Fruit fly (Drosophila melanogaster) whole organism, wandering third instar larva: ENCODE results near the gene CG31038.
A peak's percentile ranks its signal among the peaks of the same experiment; 100 is the strongest.

Source experiments
- Abd-B ChIP-seq: fragments of >200 bp; optimal IDR thresholded peaks from 2 replicates; lab custom pipeline; 2017; ENCODE audit warnings: missing biosample characterization, missing genetic modification characterization
- CG32264 ChIP-seq: fragments of 200-800 bp; sonication (Bioruptor generic); optimal IDR thresholded peaks from 2 replicates; lab custom pipeline; 2016; ENCODE audit warnings: missing biosample characterization, missing genetic modification characterization
- CG9705 ChIP-seq: fragments of 200-800 bp; sonication (Bioruptor generic); optimal IDR thresholded peaks from 2 replicates; lab custom pipeline; 2018; ENCODE audit warnings: missing biosample characterization, mild to moderate bottlenecking, missing genetic modification characterization
- CrebA ChIP-seq: fragments of 200-800 bp; sonication (Bioruptor generic); optimal IDR thresholded peaks from 2 replicates; lab custom pipeline; 2016; ENCODE audit warnings: missing biosample characterization, mild to moderate bottlenecking, missing genetic modification characterization, borderline replicate concordance
- Dfd ChIP-seq: fragments of >200 bp; optimal IDR thresholded peaks from 2 replicates; lab custom pipeline; 2017; ENCODE audit warnings: missing biosample characterization, missing genetic modification characterization
- Dif ChIP-seq: fragments of 200-275, 200-300 bp; sonication (Bioruptor generic); optimal IDR thresholded peaks from 2 replicates; lab custom pipeline; 2018; ENCODE audit warnings: missing biosample characterization, missing genetic modification characterization; ENCODE audit not compliant: partially characterized antibody
- GATAd ChIP-seq: sonication (Bioruptor generic); optimal IDR thresholded peaks from 2 replicates; lab custom pipeline; 2016; ENCODE audit warnings: missing biosample characterization, missing genetic modification characterization
- HLH106 ChIP-seq: fragments of 200-800 bp; optimal IDR thresholded peaks from 3 replicates; lab custom pipeline; 2019; ENCODE audit warnings: missing biosample characterization, mild to moderate bottlenecking, missing genetic modification characterization, moderate library complexity
- Hnf4 ChIP-seq: fragments of 200-800 bp; sonication (Bioruptor generic); optimal IDR thresholded peaks from 2 replicates; lab custom pipeline; 2016; ENCODE audit warnings: missing biosample characterization, mild to moderate bottlenecking, missing genetic modification characterization
- Hr78 ChIP-seq: fragments of >200 bp; optimal IDR thresholded peaks from 2 replicates; lab custom pipeline; 2017; ENCODE audit warnings: missing biosample characterization, missing genetic modification characterization
- Hr83 ChIP-seq: fragments of 200-300 bp; sonication (Bioruptor generic); optimal IDR thresholded peaks from 2 replicates; lab custom pipeline; 2016; ENCODE audit warnings: missing biosample characterization, mild to moderate bottlenecking, missing genetic modification characterization, moderate library complexity; ENCODE audit not compliant: poor library complexity, severe bottlenecking
- Jra ChIP-seq: sonication (Bioruptor generic); optimal IDR thresholded peaks from 2 replicates; lab custom pipeline; 2016; ENCODE audit warnings: missing biosample characterization, missing genetic modification characterization
- Mio ChIP-seq: sonication (Bioruptor generic); optimal IDR thresholded peaks from 2 replicates; lab custom pipeline; 2016; ENCODE audit warnings: missing biosample characterization, missing genetic modification characterization
- Myc ChIP-seq: fragments of >200 bp; optimal IDR thresholded peaks from 2 replicates; lab custom pipeline; 2017
- N ChIP-seq: fragments of >200 bp; optimal IDR thresholded peaks from 2 replicates; lab custom pipeline; 2018; ENCODE audit warnings: missing biosample characterization, missing external identifiers, missing genetic modification characterization
- OdsH ChIP-seq: fragments of 200-800 bp; sonication (Bioruptor generic); optimal IDR thresholded peaks from 2 replicates; lab custom pipeline; 2016; ENCODE audit warnings: missing biosample characterization, mild to moderate bottlenecking, missing genetic modification characterization
- Rel ChIP-seq, 2 experiments: fragments of 200-800 bp; sonication (Bioruptor generic) in 1 of 2; optimal IDR thresholded peaks; 2 replicates in 1 of 2; 3 replicates in 1 of 2; lab custom pipeline; 2016 to 2019; ENCODE audit warnings: mild to moderate bottlenecking in 2 of 2, missing biosample characterization in 2 of 2, missing genetic modification characterization in 2 of 2, moderate library complexity in 1 of 2
- Sp1 ChIP-seq: fragments of 200-800 bp; sonication (Bioruptor generic); optimal IDR thresholded peaks from 3 replicates; lab custom pipeline; 2019; ENCODE audit warnings: missing biosample characterization, mild to moderate bottlenecking, missing genetic modification characterization, moderate library complexity
- Vsx2 ChIP-seq: fragments of 200-300, 225-300 bp; sonication (Bioruptor generic); optimal IDR thresholded peaks from 2 replicates; lab custom pipeline; 2018; ENCODE audit warnings: missing biosample characterization, missing genetic modification characterization; ENCODE audit not compliant: partially characterized antibody
- br ChIP-seq: fragments of 200-800 bp; sonication (Bioruptor generic); optimal IDR thresholded peaks from 2 replicates; lab custom pipeline; 2016; ENCODE audit warnings: missing biosample characterization, missing genetic modification characterization
- brk ChIP-seq: fragments of 200-800 bp; sonication (Bioruptor generic); optimal IDR thresholded peaks from 2 replicates; lab custom pipeline; 2016; ENCODE audit warnings: missing biosample characterization, mild to moderate bottlenecking, missing genetic modification characterization
- dl ChIP-seq, 2 experiments: fragments of 175-275, 200-275 bp in 1 of 2; fragments of 200-275 bp in 1 of 2; sonication (Bioruptor generic); optimal IDR thresholded peaks; lab custom pipeline; 2018; ENCODE audit warnings: mild to moderate bottlenecking in 2 of 2, missing biosample characterization in 2 of 2, missing genetic modification characterization in 2 of 2, moderate library complexity in 2 of 2; ENCODE audit not compliant: partially characterized antibody in 2 of 2, insufficient read depth in 1 of 2
- dmrt93B ChIP-seq: fragments of 200-800 bp; sonication (Bioruptor generic); optimal IDR thresholded peaks from 2 replicates; lab custom pipeline; 2018; ENCODE audit warnings: missing biosample characterization, mild to moderate bottlenecking, missing genetic modification characterization
- dsf ChIP-seq: sonication (Bioruptor generic); optimal IDR thresholded peaks from 2 replicates; lab custom pipeline; 2016; ENCODE audit warnings: missing biosample characterization, missing genetic modification characterization, borderline replicate concordance
- ey ChIP-seq: fragments of 200-800 bp; sonication (Bioruptor generic); optimal IDR thresholded peaks from 2 replicates; lab custom pipeline; 2016; ENCODE audit warnings: missing biosample characterization, missing genetic modification characterization
- foxo ChIP-seq, 2 experiments: fragments of 200-800 bp; sonication (Bioruptor generic); optimal IDR thresholded peaks; 2 replicates in 1 of 2; 3 replicates in 1 of 2; lab custom pipeline; 2016 to 2017; ENCODE audit warnings: missing biosample characterization in 2 of 2, missing genetic modification characterization in 2 of 2
- fru ChIP-seq: fragments of 200-800 bp; sonication (Bioruptor generic); optimal IDR thresholded peaks from 3 replicates; lab custom pipeline; 2016; ENCODE audit warnings: missing biosample characterization, mild to moderate bottlenecking, missing genetic modification characterization
- h ChIP-seq: fragments of 200-800 bp; sonication (Bioruptor generic); optimal IDR thresholded peaks from 3 replicates; lab custom pipeline; 2016; ENCODE audit warnings: missing biosample characterization, mild to moderate bottlenecking, missing genetic modification characterization
- jim ChIP-seq: fragments of 175-275, 200-325 bp; sonication (Bioruptor generic); optimal IDR thresholded peaks from 2 replicates; lab custom pipeline; 2016; ENCODE audit warnings: missing biosample characterization, mild to moderate bottlenecking, missing genetic modification characterization
- lola ChIP-seq: fragments of >200 bp; optimal IDR thresholded peaks from 2 replicates; lab custom pipeline; 2017; ENCODE audit warnings: missing biosample characterization, missing genetic modification characterization
- pan ChIP-seq: fragments of >200 bp; optimal IDR thresholded peaks from 2 replicates; lab custom pipeline; 2017
- psq ChIP-seq: fragments of 200-800 bp; sonication (Bioruptor generic); optimal IDR thresholded peaks from 3 replicates; lab custom pipeline; 2017; ENCODE audit warnings: missing biosample characterization, mild to moderate bottlenecking, missing genetic modification characterization, moderate library complexity
- rgr ChIP-seq: fragments of 200-800 bp; sonication (Bioruptor generic); optimal IDR thresholded peaks from 3 replicates; lab custom pipeline; 2016; ENCODE audit warnings: missing biosample characterization, mild to moderate bottlenecking, missing genetic modification characterization
- sage ChIP-seq: fragments of 200-800 bp; sonication (Bioruptor generic); optimal IDR thresholded peaks from 2 replicates; lab custom pipeline; 2016; ENCODE audit warnings: missing biosample characterization, mild to moderate bottlenecking, missing genetic modification characterization
- sv ChIP-seq: fragments of 200-800 bp; sonication (Bioruptor generic); optimal IDR thresholded peaks from 3 replicates; lab custom pipeline; 2016; ENCODE audit warnings: missing biosample characterization, missing genetic modification characterization
- tai ChIP-seq: sonication (Bioruptor generic); optimal IDR thresholded peaks from 2 replicates; lab custom pipeline; 2016; ENCODE audit warnings: missing biosample characterization, missing genetic modification characterization
- usp ChIP-seq: fragments of >200 bp; optimal IDR thresholded peaks from 2 replicates; lab custom pipeline; 2017; ENCODE audit warnings: missing biosample characterization, missing genetic modification characterization
- woc ChIP-seq: sonication (Bioruptor generic); optimal IDR thresholded peaks from 2 replicates; lab custom pipeline; 2016; ENCODE audit warnings: missing biosample characterization, mild to moderate bottlenecking, missing genetic modification characterization

The CG31038 gene

dm6 chr3R:29862795-29863194, 14.1 kb upstream of the CG31038 start:
- TF ChIP-seq h (no peak), GATAd (GFP tag; lab: Kevin White, UChicago) (no peak), Sp1 (GFP tag; lab: Kevin White, UChicago) (no peak)

dm6 chr3R:29866706-29867105, 10.2 kb upstream of the CG31038 start:
- TF ChIP-seq brk (GFP tag; lab: Kevin White, UChicago), result no peak
- TF ChIP-seq jim (GFP tag; lab: Kevin White, UChicago), result no peak
- TF ChIP-seq Abd-B (GFP tag; lab: Kevin White, UChicago), result no peak
- TF ChIP-seq sv (GFP tag; lab: Kevin White, UChicago), result no peak
- no peak for TF ChIP-seq dmrt93B
- no peak for TF ChIP-seq usp (GFP tag; lab: Kevin White, UChicago)
- no peak for TF ChIP-seq Vsx2 (GFP tag; lab: Kevin White, UChicago)
- no peak for TF ChIP-seq psq (GFP tag; lab: Kevin White, UChicago)
- no peak for TF ChIP-seq dsf (GFP tag; lab: Kevin White, UChicago)
- TF ChIP-seq Mio, result no peak
- no peak for TF ChIP-seq Jra (GFP tag; lab: Kevin White, UChicago)
- no peak for TF ChIP-seq Rel (GFP tag; optimal IDR thresholded peaks at IDR 0.05; lab: Kevin White, UChicago)
- TF ChIP-seq Rel (tag; optimal IDR thresholded peaks at IDR 0.05; lab: Kevin White, UChicago), result no peak
- no peak for TF ChIP-seq tai (GFP tag; lab: Kevin White, UChicago)
- no peak for TF ChIP-seq lola
- no peak for TF ChIP-seq pan
- no peak for TF ChIP-seq Dfd (GFP tag; lab: Kevin White, UChicago)
- no peak for TF ChIP-seq GATAd (GFP tag; lab: Kevin White, UChicago)
- no peak for TF ChIP-seq Hr78 (GFP tag; lab: Kevin White, UChicago)
- no peak for TF ChIP-seq Dif (GFP tag; lab: Kevin White, UChicago)
- no peak for TF ChIP-seq br
- TF ChIP-seq foxo (GFP tag; optimal IDR thresholded peaks at IDR 0.05; lab: Kevin White, UChicago), result peak in 1 of 2 experiments; percentile 4
- TF ChIP-seq CrebA (GFP tag; lab: Kevin White, UChicago), result no peak
- no peak for TF ChIP-seq fru (GFP tag; lab: Kevin White, UChicago)
- no peak for TF ChIP-seq dl (GFP tag; optimal IDR thresholded peaks at IDR 0.05; lab: Kevin White, UChicago; ENCODE audit: insufficient read depth in 1 of 2, partially characterized antibody in 2 of 2)
- no peak for TF ChIP-seq CG32264
- TF ChIP-seq Sp1 (GFP tag; lab: Kevin White, UChicago), result peak; percentile 22
- TF ChIP-seq Hr83 (GFP tag; lab: Kevin White, UChicago), result peak; percentile 69
- TF ChIP-seq CG9705 (GFP tag; lab: Kevin White, UChicago), result no peak
- no peak for TF ChIP-seq N (GFP tag; lab: Kevin White, UChicago)
- TF ChIP-seq HLH106 (tag; lab: Kevin White, UChicago), result no peak
- TF ChIP-seq OdsH, result peak; percentile 41
- TF ChIP-seq ey, result no peak
- peak; percentile 5 for TF ChIP-seq Hnf4 (GFP tag; lab: Kevin White, UChicago)
- no peak for TF ChIP-seq h
- TF ChIP-seq rgr (GFP tag; lab: Kevin White, UChicago), result peak; percentile 66
- TF ChIP-seq sage, result no peak
- no peak for TF ChIP-seq woc (GFP tag; lab: Kevin White, UChicago)
- no peak for TF ChIP-seq Myc

DNA sequence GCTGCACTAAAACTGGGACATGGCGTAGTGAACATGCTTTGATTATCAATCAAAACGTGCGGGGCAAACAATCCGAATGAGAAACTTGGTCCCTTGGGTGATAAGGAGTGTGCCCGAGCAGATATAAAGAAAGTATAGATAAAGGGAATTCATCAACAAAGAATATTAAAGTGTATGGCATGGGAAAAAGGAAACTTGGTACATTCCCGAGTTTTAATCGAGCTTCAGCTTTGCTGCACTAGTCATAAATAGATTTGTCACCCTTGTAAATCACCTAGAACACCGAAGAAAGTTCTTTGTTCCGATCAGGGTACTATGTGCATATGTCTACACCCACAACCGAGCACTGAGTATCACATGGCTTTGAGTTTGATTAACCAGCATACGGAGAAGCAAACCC, 9.4 kb upstream of the CG31038 start:
- TF ChIP-seq Rel (GFP tag; optimal IDR thresholded peaks at IDR 0.05; lab: Kevin White, UChicago), result no peak
- peak; percentile 99 for TF ChIP-seq Rel (tag; optimal IDR thresholded peaks at IDR 0.05; lab: Kevin White, UChicago)
- no peak for TF ChIP-seq tai (GFP tag; lab: Kevin White, UChicago)
